Fruit fly (Drosophila melanogaster) whole organism, embryonic: Measurements from ENCODE around the gene CG4709.
A peak's percentile ranks its signal among the peaks of the same experiment; 100 is the strongest.

Experiments used
- B-H2 ChIP-seq: fragments of 200-800 bp; sonication (Bioruptor generic); optimal IDR thresholded peaks from 2 replicates; lab custom pipeline; 2018; ENCODE audit warnings: missing biosample characterization, mild to moderate bottlenecking, missing genetic modification characterization
- Blimp-1 ChIP-seq: fragments of 200-800 bp; sonication (Bioruptor generic); optimal IDR thresholded peaks from 3 replicates; lab custom pipeline; 2018; ENCODE audit warnings: missing biosample characterization, missing genetic modification characterization, mild to moderate bottlenecking, moderate library complexity, missing genetic modification reagents
- CG14667 ChIP-seq: fragments of 200-800 bp; sonication (Bioruptor generic); IDR thresholded peaks from 2 replicates; pipeline ENCODE4 v1.3.6; 2022; ENCODE audit warnings: missing biosample characterization, missing genetic modification characterization
- CG15479 ChIP-seq: fragments of 200-800 bp; sonication (Bioruptor generic); optimal IDR thresholded peaks from 3 replicates; lab custom pipeline; 2019; ENCODE audit warnings: missing biosample characterization, mild to moderate bottlenecking, missing genetic modification characterization, moderate library complexity
- CG15514 ChIP-seq: fragments of 200-800 bp; sonication (Bioruptor generic); optimal IDR thresholded peaks from 3 replicates; lab custom pipeline; 2017; ENCODE audit warnings: missing biosample characterization, missing genetic modification characterization, mild to moderate bottlenecking, moderate library complexity, missing genetic modification reagents
- CG16813 ChIP-seq: fragments of 200-800 bp; sonication (Bioruptor generic); IDR thresholded peaks from 3 replicates; pipeline ENCODE4 v1.3.6; 2022; ENCODE audit warnings: missing biosample characterization, missing genetic modification characterization; ENCODE audit not compliant: partially characterized antibody
- CG17328 ChIP-seq: fragments of 200-800 bp; sonication (Bioruptor generic); IDR thresholded peaks from 2 replicates; pipeline ENCODE4 v1.3.6; 2022; ENCODE audit warnings: missing biosample characterization, missing genetic modification characterization
- CG17385 ChIP-seq: fragments of 200-800 bp; sonication (Bioruptor generic); optimal IDR thresholded peaks from 3 replicates; lab custom pipeline; 2018; ENCODE audit warnings: missing biosample characterization, mild to moderate bottlenecking, missing genetic modification characterization
- CG2129 ChIP-seq: fragments of 200-800 bp; sonication (Bioruptor generic); IDR thresholded peaks from 2 replicates; pipeline ENCODE4 v1.3.6; 2022; ENCODE audit warnings: missing biosample characterization, missing genetic modification characterization; ENCODE audit not compliant: partially characterized antibody
- CG3407 ChIP-seq: fragments of 200-800 bp; sonication (Bioruptor generic); optimal IDR thresholded peaks from 2 replicates; lab custom pipeline; 2018; ENCODE audit warnings: missing biosample characterization, mild to moderate bottlenecking, missing genetic modification characterization
- CG4360 ChIP-seq: fragments of 200-800 bp; sonication (Bioruptor generic); IDR thresholded peaks from 2 replicates; pipeline ENCODE4 v1.3.6; 2022; ENCODE audit warnings: missing biosample characterization, missing genetic modification characterization
- CG4617 ChIP-seq: fragments of 200-800 bp; sonication (Bioruptor generic); optimal IDR thresholded peaks from 3 replicates; lab custom pipeline; 2016; ENCODE audit warnings: missing biosample characterization, missing genetic modification characterization, borderline replicate concordance
- CG5180 ChIP-seq: fragments of 200-800 bp; sonication (Bioruptor generic); optimal IDR thresholded peaks from 3 replicates; lab custom pipeline; 2017; ENCODE audit warnings: missing biosample characterization, missing genetic modification characterization, mild to moderate bottlenecking, moderate library complexity, missing genetic modification reagents
- CG6683 ChIP-seq: fragments of 200-800 bp; sonication (Bioruptor generic); optimal IDR thresholded peaks from 2 replicates; lab custom pipeline; 2017; ENCODE audit warnings: missing biosample characterization, mild to moderate bottlenecking, missing genetic modification characterization, missing genetic modification reagents
- CG8359 ChIP-seq: fragments of 200-800 bp; sonication (Bioruptor generic); optimal IDR thresholded peaks from 2 replicates; lab custom pipeline; 2017; ENCODE audit warnings: missing biosample characterization, mild to moderate bottlenecking, missing genetic modification characterization, borderline replicate concordance
- CG8478 ChIP-seq: fragments of >200 bp; optimal IDR thresholded peaks from 2 replicates; lab custom pipeline; 2018
- CG9727 ChIP-seq: fragments of 200-800 bp; sonication (Bioruptor generic); optimal IDR thresholded peaks from 3 replicates; lab custom pipeline; 2017; ENCODE audit warnings: missing biosample characterization, mild to moderate bottlenecking, missing genetic modification characterization
- Camta ChIP-seq: fragments of 200-800 bp; sonication (Bioruptor generic); optimal IDR thresholded peaks from 2 replicates; lab custom pipeline; 2016; ENCODE audit warnings: missing biosample characterization, missing genetic modification characterization
- D19A ChIP-seq: fragments of 200-800 bp; optimal IDR thresholded peaks from 3 replicates; lab custom pipeline; 2019; ENCODE audit warnings: missing biosample characterization, mild to moderate bottlenecking, missing genetic modification characterization, moderate library complexity
- Dfd ChIP-seq, 2 experiments: fragments of >200 bp; optimal IDR thresholded peaks; 2 replicates each; lab custom pipeline; 2017; ENCODE audit warnings: missing biosample characterization in 2 of 2, missing genetic modification characterization in 2 of 2
- Dip2 ChIP-seq: fragments of 200-800 bp; sonication (Bioruptor generic); IDR thresholded peaks from 2 replicates; pipeline ENCODE4 v1.3.6; 2022; ENCODE audit warnings: missing biosample characterization, missing genetic modification characterization
- HLH4C ChIP-seq: fragments of 200-800 bp; sonication (Bioruptor generic); IDR thresholded peaks from 3 replicates; pipeline ENCODE4 v1.3.6; 2022; ENCODE audit warnings: missing biosample characterization, missing genetic modification characterization; ENCODE audit not compliant: partially characterized antibody
- Hr39 ChIP-seq: fragments of >200 bp; optimal IDR thresholded peaks from 2 replicates; lab custom pipeline; 2017
- MTF-1 ChIP-seq: fragments of 200-800 bp; sonication (Bioruptor generic); optimal IDR thresholded peaks from 2 replicates; lab custom pipeline; 2018; ENCODE audit warnings: missing biosample characterization, mild to moderate bottlenecking, missing genetic modification characterization, borderline replicate concordance
- Mad ChIP-seq: fragments of 200-800 bp; sonication (Bioruptor generic); optimal IDR thresholded peaks from 2 replicates; lab custom pipeline; 2016; ENCODE audit warnings: missing biosample characterization, missing genetic modification characterization
- Max ChIP-seq: fragments of 200-800 bp; sonication (Bioruptor generic); optimal IDR thresholded peaks from 2 replicates; lab custom pipeline; 2016; ENCODE audit warnings: missing biosample characterization, mild to moderate bottlenecking, missing genetic modification characterization
- Med ChIP-seq: fragments of 200-800 bp; sonication (Bioruptor generic); peaks from one replicate; lab custom pipeline; 2016; ENCODE audit warnings: missing biosample characterization, missing genetic modification characterization, mild to moderate bottlenecking, inconsistent platforms, moderate library complexity
- Nf-YB ChIP-seq: fragments of 200-800 bp; sonication (Bioruptor generic); optimal IDR thresholded peaks from 3 replicates; lab custom pipeline; 2019; ENCODE audit warnings: missing biosample characterization, mild to moderate bottlenecking, missing genetic modification characterization, moderate library complexity
- PHDP ChIP-seq: fragments of 200-800 bp; sonication (Bioruptor generic); optimal IDR thresholded peaks from 3 replicates; lab custom pipeline; 2018; ENCODE audit warnings: missing biosample characterization, mild to moderate bottlenecking, missing genetic modification characterization, moderate library complexity
- Rx ChIP-seq: fragments of 200-800 bp; sonication (Bioruptor generic); IDR thresholded peaks from 2 replicates; pipeline ENCODE4 v1.3.6; 2022; ENCODE audit warnings: missing biosample characterization, missing genetic modification characterization
- ab ChIP-seq: fragments of 200-800 bp; sonication (Bioruptor generic); optimal IDR thresholded peaks from 2 replicates; lab custom pipeline; 2016; ENCODE audit warnings: missing biosample characterization, missing genetic modification characterization
- al ChIP-seq: fragments of 200-800 bp; sonication (Bioruptor generic); IDR thresholded peaks from 2 replicates; pipeline ENCODE4 v1.3.6; 2022; ENCODE audit warnings: missing biosample characterization, missing genetic modification characterization
- ara ChIP-seq: fragments of 200-800 bp; sonication (Bioruptor generic); IDR thresholded peaks from 2 replicates; pipeline ENCODE4 v1.3.6; 2022; ENCODE audit warnings: missing biosample characterization, missing genetic modification characterization
- ash1 ChIP-seq: fragments of 200-800 bp; sonication (Bioruptor generic); optimal IDR thresholded peaks from 2 replicates; lab custom pipeline; 2018; ENCODE audit warnings: missing biosample characterization, mild to moderate bottlenecking, missing genetic modification characterization
- bigmax ChIP-seq: fragments of 200-800 bp; sonication (Bioruptor generic); optimal IDR thresholded peaks from 2 replicates; lab custom pipeline; 2018; ENCODE audit warnings: missing biosample characterization, mild to moderate bottlenecking, missing genetic modification characterization
- cad ChIP-seq: fragments of >200 bp; optimal IDR thresholded peaks from 2 replicates; lab custom pipeline; 2017; ENCODE audit warnings: missing biosample characterization, missing genetic modification characterization
- caup ChIP-seq: fragments of 200-800 bp; sonication (Bioruptor generic); optimal IDR thresholded peaks from 3 replicates; lab custom pipeline; 2017; ENCODE audit warnings: missing biosample characterization, mild to moderate bottlenecking, missing genetic modification characterization, moderate library complexity; ENCODE audit not compliant: severe bottlenecking
- chif ChIP-seq, 2 experiments: fragments of 200-800 bp; sonication (Bioruptor generic); optimal IDR thresholded peaks; 3 replicates each; lab custom pipeline; 2016; ENCODE audit warnings: missing biosample characterization in 2 of 2, missing genetic modification characterization in 2 of 2
- dati ChIP-seq: fragments of 200-800 bp; sonication (Bioruptor generic); IDR thresholded peaks from 2 replicates; pipeline ENCODE4 v1.3.6; 2022; ENCODE audit warnings: missing biosample characterization, missing genetic modification characterization
- fd3F ChIP-seq: fragments of 200-800 bp; sonication (Bioruptor generic); optimal IDR thresholded peaks from 2 replicates; lab custom pipeline; 2018; ENCODE audit warnings: missing biosample characterization, mild to moderate bottlenecking, missing genetic modification characterization, moderate library complexity
- hbn ChIP-seq: fragments of 200-800 bp; sonication (Bioruptor generic); IDR thresholded peaks from 2 replicates; pipeline ENCODE4 v1.3.6; 2022; ENCODE audit warnings: missing biosample characterization, missing genetic modification characterization; ENCODE audit not compliant: partially characterized antibody
- kni ChIP-seq: fragments of 200-800 bp; sonication (Bioruptor generic); optimal IDR thresholded peaks from 3 replicates; lab custom pipeline; 2017; ENCODE audit warnings: mild to moderate bottlenecking, missing biosample characterization, missing genetic modification reagents, missing genetic modification characterization
- phol ChIP-seq: fragments of 200-800 bp; sonication (Bioruptor generic); optimal IDR thresholded peaks from 3 replicates; lab custom pipeline; 2018; ENCODE audit warnings: missing biosample characterization, mild to moderate bottlenecking, missing genetic modification characterization, moderate library complexity
- pros ChIP-seq: fragments of 200-800 bp; sonication (Bioruptor generic); optimal IDR thresholded peaks from 3 replicates; lab custom pipeline; 2019; ENCODE audit warnings: missing biosample characterization, mild to moderate bottlenecking, missing genetic modification characterization, moderate library complexity
- pum ChIP-seq: fragments of 200-800 bp; sonication (Bioruptor generic); optimal IDR thresholded peaks from 2 replicates; lab custom pipeline; 2016; ENCODE audit warnings: missing biosample characterization, missing genetic modification characterization
- pzg ChIP-seq: fragments of 200-800 bp; sonication (Bioruptor generic); optimal IDR thresholded peaks from 3 replicates; lab custom pipeline; 2018; ENCODE audit warnings: missing biosample characterization, mild to moderate bottlenecking, missing genetic modification characterization, moderate library complexity
- toy ChIP-seq: fragments of 200-800 bp; sonication (Bioruptor generic); IDR thresholded peaks from 2 replicates; pipeline ENCODE4 v1.3.6; 2022; ENCODE audit warnings: missing biosample characterization, missing genetic modification characterization
- trem ChIP-seq: fragments of 200-800 bp; optimal IDR thresholded peaks from 3 replicates; lab custom pipeline; 2019; ENCODE audit warnings: missing biosample characterization, mild to moderate bottlenecking, missing genetic modification characterization, moderate library complexity

CG4709 gene

DNA sequence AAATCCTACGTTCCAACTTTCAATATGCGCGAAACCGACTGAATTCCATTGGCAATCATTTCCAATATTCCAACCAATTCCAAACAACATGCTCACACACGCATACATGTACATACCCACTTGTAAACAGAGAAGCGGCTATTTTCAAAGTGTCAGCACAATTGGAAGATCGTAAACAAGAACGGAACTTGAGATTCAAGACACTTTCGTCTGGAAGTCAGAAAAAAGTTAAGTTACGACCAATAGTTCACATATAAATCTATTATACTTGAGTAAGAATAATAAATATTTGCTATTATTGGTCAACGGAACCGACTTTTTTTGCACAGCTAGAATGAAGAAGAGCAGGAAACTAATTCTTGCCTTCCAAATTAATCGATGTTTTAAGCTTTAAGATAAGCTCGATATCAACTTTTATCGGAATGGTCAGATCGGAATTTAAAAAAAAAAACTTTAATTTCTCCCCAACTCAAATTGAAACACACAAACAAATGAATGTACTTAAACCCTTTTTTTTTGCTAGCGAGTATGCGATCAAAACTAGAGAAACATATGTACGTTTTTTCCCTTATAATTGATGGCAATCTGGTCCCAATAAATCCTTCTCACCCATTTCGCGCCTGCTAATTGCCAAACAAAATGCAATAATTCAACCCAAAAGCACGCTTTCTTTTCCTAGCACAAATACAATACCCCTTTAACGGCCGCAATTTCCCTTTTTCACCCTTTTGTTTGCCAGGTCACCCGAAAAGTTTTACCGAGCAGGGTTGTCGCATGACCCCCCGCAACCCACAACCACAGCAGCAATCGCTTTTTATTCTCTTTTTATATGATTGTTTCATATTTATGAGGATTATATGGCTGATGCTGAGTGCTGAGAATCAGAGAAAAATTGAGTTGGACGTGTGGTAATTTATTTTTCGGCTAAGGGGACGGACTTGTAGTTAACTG, 48.6 kb downstream of the CG4709 start, which contains the start of the genes CG31875 and SoYb (continued):
- TF ChIP-seq ara (GFP tag; lab: Robert Waterston, UW) (no peak), bigmax (GFP tag; lab: Kevin White, UChicago) (no peak), CG5180 (GFP tag; lab: Kevin White, UChicago) (no peak), dati (no peak), Blimp-1 (GFP tag; lab: Kevin White, UChicago) (no peak), Med (GFP tag; lab: Kevin White, UChicago) (peak; percentile 13), CG3407 (no peak), CG16813 (GFP tag; lab: Robert Waterston, UW) (no peak), ash1 (GFP tag; lab: Kevin White, UChicago) (no peak), Camta (GFP tag; lab: Kevin White, UChicago) (no peak), CG8359 (GFP tag; lab: Kevin White, UChicago) (no peak), CG15479 (GFP tag; lab: Kevin White, UChicago) (no peak), CG14667 (no peak), Dip2 (GFP tag; lab: Robert Waterston, UW) (no peak), pzg (no peak), CG17328 (GFP tag; lab: Robert Waterston, UW) (0 out of 2 replicates have a peak, but pooled peaks have one; percentile 9), PHDP (tag; lab: Kevin White, UChicago) (no peak), CG6683 (GFP tag; lab: Kevin White, UChicago) (no peak), CG15514 (GFP tag; lab: Kevin White, UChicago) (no peak), Nf-YB (GFP tag; lab: Kevin White, UChicago) (no peak), HLH4C (GFP tag; lab: Robert Waterston, UW) (no peak), toy (GFP tag; lab: Robert Waterston, UW) (no peak)
- TF ChIP-seq, all 482 proteins: peak for 12

DNA sequence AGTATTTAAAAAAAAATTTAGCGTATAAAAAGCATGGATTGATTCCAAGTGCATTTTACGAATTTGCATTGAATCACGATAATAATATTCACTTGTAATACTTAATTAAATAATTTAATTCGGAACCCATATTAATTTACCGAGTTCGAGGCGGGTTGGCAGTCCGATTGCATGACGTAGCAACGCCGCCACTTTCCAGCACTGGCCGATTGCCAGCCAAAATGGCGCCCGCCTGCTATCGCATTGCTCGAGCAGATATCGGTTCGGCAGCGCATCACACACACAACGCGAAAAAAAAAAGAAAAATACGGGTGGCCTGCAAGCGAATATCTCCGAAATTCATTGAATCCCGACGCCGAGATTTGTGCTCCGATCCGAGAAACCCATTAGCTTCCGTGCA, 49.5 kb downstream of the CG4709 start, which contains the start of gene Ndf:
TSS of gene Ndf (plus strand) at position 240 of the 400 bp plus-strand sequence.
- peak; percentile 100 for TF ChIP-seq trem
- no peak for TF ChIP-seq Dfd (GFP tag; optimal IDR thresholded peaks at IDR 0.05; lab: Kevin White, UChicago)
- TF ChIP-seq CG9727 = peak; percentile 46
- TF ChIP-seq ab (GFP tag; lab: Kevin White, UChicago) = no peak
- peak; percentile 69 for TF ChIP-seq Max (GFP tag; lab: Kevin White, UChicago)
- peak; percentile 2 for TF ChIP-seq kni (GFP tag; lab: Kevin White, UChicago)
- peak; percentile 82 for TF ChIP-seq B-H2 (GFP tag; lab: Kevin White, UChicago)
- peak; percentile 57 for TF ChIP-seq al (GFP tag; lab: Robert Waterston, UW)
- peak; percentile 60 for TF ChIP-seq Mad
- TF ChIP-seq chif (GFP tag; optimal IDR thresholded peaks at IDR 0.05; lab: Kevin White, UChicago) = peak; percentile 52 to 62
- no peak for TF ChIP-seq CG8478 (lab: Kevin White, UChicago)
- TF ChIP-seq hbn (GFP tag; lab: Robert Waterston, UW) = peak; percentile 74
- TF ChIP-seq CG4360 (GFP tag; lab: Robert Waterston, UW) = 0 out of 2 replicates have a peak, but pooled peaks have one; percentile 12
- TF ChIP-seq Hr39 = no peak
- peak; percentile 78 for TF ChIP-seq caup
- TF ChIP-seq fd3F (GFP tag; lab: Kevin White, UChicago) = peak; percentile 50
- peak; percentile 41 for TF ChIP-seq CG2129 (GFP tag; lab: Robert Waterston, UW)
- peak; percentile 35 for TF ChIP-seq D19A (tag; lab: Kevin White, UChicago)
- TF ChIP-seq MTF-1 (GFP tag; lab: Kevin White, UChicago) = peak; percentile 31
- peak; percentile 67 for TF ChIP-seq CG4617 (GFP tag; lab: Kevin White, UChicago)
- TF ChIP-seq CG17385 = peak; percentile 60
- no peak for TF ChIP-seq pros
- peak; percentile 64 for TF ChIP-seq Rx (GFP tag; lab: Robert Waterston, UW)
- no peak for TF ChIP-seq cad
- TF ChIP-seq phol (tag; lab: Kevin White, UChicago) = peak; percentile 100
- peak; percentile 5 for TF ChIP-seq pum (GFP tag; lab: Kevin White, UChicago)
